Worm (Caenorhabditis elegans) whole organism, L4/young adult: Measurements from ENCODE around the gene grsp-3.

Experiments
- W03F9.2 ChIP-seq: fragments of 150-350 bp; optimal IDR thresholded peaks from 2 replicates; lab custom pipeline; 2014; ENCODE audit warnings: missing biosample characterization, missing genetic modification characterization
- dao-5 ChIP-seq: sonication (generic microtip); optimal IDR thresholded peaks from 2 replicates; lab custom pipeline; 2016; ENCODE audit warnings: missing genotype, missing genetic modification characterization, moderate library complexity, missing compliant biosample characterization

ce11 chrIV:7144670-7145257 lies 13.0 kb upstream of the grsp-3 start, which contains the start of gene hecd-1:
- TF ChIP-seq W03F9.2 (tag; lab: Kevin White, UChicago) (no peak), dao-5 (tag; lab: Kevin White, UChicago) (no peak)
